Fruit fly (Drosophila melanogaster) whole organism, embryonic: Measurements from ENCODE around the gene MED25.

Experiments
- Aef1 ChIP-seq: fragments of 200-800 bp; sonication (Bioruptor generic); IDR thresholded peaks from 3 replicates; pipeline ENCODE4 v1.3.6; 2022; ENCODE audit warnings: missing biosample characterization, missing genetic modification characterization
- CG11560 ChIP-seq: fragments of 200-800 bp; sonication (Bioruptor generic); IDR thresholded peaks from 3 replicates; pipeline ENCODE4 v1.3.6; 2022; ENCODE audit warnings: missing biosample characterization, missing genetic modification characterization
- CG13424 ChIP-seq: fragments of 200-800 bp; sonication (Bioruptor generic); optimal IDR thresholded peaks from 2 replicates; lab custom pipeline; 2019; ENCODE audit warnings: missing biosample characterization, mild to moderate bottlenecking, missing genetic modification characterization, moderate library complexity
- CG13775 ChIP-seq: fragments of 200-800 bp; sonication (Bioruptor generic); optimal IDR thresholded peaks from 3 replicates; lab custom pipeline; 2017; ENCODE audit warnings: missing biosample characterization, mild to moderate bottlenecking, missing genetic modification characterization
- CG14860 ChIP-seq: fragments of 200-800 bp; sonication (Bioruptor generic); IDR thresholded peaks from 3 replicates; pipeline ENCODE4 v1.3.6; 2022; ENCODE audit warnings: missing biosample characterization, missing genetic modification characterization; ENCODE audit not compliant: partially characterized antibody
- CG17802 ChIP-seq: fragments of 200-800 bp; sonication (Bioruptor generic); optimal IDR thresholded peaks from 2 replicates; lab custom pipeline; 2018; ENCODE audit warnings: missing biosample characterization, mild to moderate bottlenecking, missing genetic modification characterization, moderate library complexity
- CG30020 ChIP-seq: fragments of 200-800 bp; optimal IDR thresholded peaks from 2 replicates; lab custom pipeline; 2019; ENCODE audit warnings: missing biosample characterization, mild to moderate bottlenecking, missing genetic modification characterization, moderate library complexity
- CG30431 ChIP-seq: fragments of 200-800 bp; sonication (Bioruptor generic); optimal IDR thresholded peaks from 2 replicates; lab custom pipeline; 2017; ENCODE audit warnings: missing biosample characterization, missing genetic modification characterization
- CG3847 ChIP-seq: fragments of 200-800 bp; sonication (Bioruptor generic); IDR thresholded peaks from 2 replicates; pipeline ENCODE4 v1.3.6; 2022; ENCODE audit warnings: missing biosample characterization, missing genetic modification characterization
- CG4404 ChIP-seq: fragments of 200-800 bp; sonication (Bioruptor generic); IDR thresholded peaks from 2 replicates; pipeline ENCODE4 v1.3.6; 2022; ENCODE audit warnings: missing biosample characterization, missing genetic modification characterization
- CG6254 ChIP-seq: fragments of 200-800 bp; sonication (Bioruptor generic); optimal IDR thresholded peaks from 3 replicates; lab custom pipeline; 2017; ENCODE audit warnings: mild to moderate bottlenecking, missing biosample characterization, missing genetic modification reagents, missing genetic modification characterization
- CG6272 ChIP-seq: fragments of 200-800 bp; sonication (Bioruptor generic); IDR thresholded peaks from 2 replicates; pipeline ENCODE4 v1.3.6; 2022; ENCODE audit warnings: missing biosample characterization, missing genetic modification characterization
- CG6654 ChIP-seq: fragments of 200-800 bp; sonication (Bioruptor generic); optimal IDR thresholded peaks from 2 replicates; lab custom pipeline; 2017; ENCODE audit warnings: missing biosample characterization, mild to moderate bottlenecking, missing genetic modification characterization
- CG6813 ChIP-seq: fragments of 200-800 bp; sonication (Bioruptor generic); optimal IDR thresholded peaks from 2 replicates; lab custom pipeline; 2017; ENCODE audit warnings: missing biosample characterization, missing genetic modification characterization, mild to moderate bottlenecking, moderate library complexity, missing genetic modification reagents
- CG7372 ChIP-seq: fragments of 200-800 bp; sonication (Bioruptor generic); IDR thresholded peaks from 2 replicates; pipeline ENCODE4 v1.3.6; 2022; ENCODE audit warnings: missing biosample characterization, missing genetic modification characterization
- CG9437 ChIP-seq: fragments of 200-800 bp; sonication (Bioruptor generic); optimal IDR thresholded peaks from 2 replicates; lab custom pipeline; 2018; ENCODE audit warnings: missing biosample characterization, mild to moderate bottlenecking, missing genetic modification characterization
- CG9817 ChIP-seq: fragments of 200-800 bp; sonication (Bioruptor generic); optimal IDR thresholded peaks from 2 replicates; lab custom pipeline; 2018; ENCODE audit warnings: missing biosample characterization, mild to moderate bottlenecking, missing genetic modification characterization, moderate library complexity
- CkIIα-i1 ChIP-seq: fragments of 200-800 bp; sonication (Bioruptor generic); IDR thresholded peaks from 2 replicates; pipeline ENCODE4 v1.3.6; 2022; ENCODE audit warnings: missing biosample characterization, missing genetic modification characterization
- Dbx ChIP-seq: fragments of 200-800 bp; sonication (Bioruptor generic); IDR thresholded peaks from 3 replicates; pipeline ENCODE4 v1.3.6; 2022; ENCODE audit warnings: missing biosample characterization, missing genetic modification characterization
- Dll ChIP-seq: fragments of 200-800 bp; sonication (Bioruptor generic); IDR thresholded peaks from 4 replicates; pipeline ENCODE4 v1.3.6; 2022; ENCODE audit warnings: missing biosample characterization, missing genetic modification characterization; ENCODE audit not compliant: partially characterized antibody
- Gug ChIP-seq: fragments of 200-800 bp; sonication (Bioruptor generic); IDR thresholded peaks from 4 replicates; pipeline ENCODE4 v1.3.6; 2022; ENCODE audit warnings: missing biosample characterization, missing genetic modification characterization
- Hr78 ChIP-seq, 2 experiments: fragments of 200-800 bp in 1 of 2; fragments of >200 bp in 1 of 2; sonication (Bioruptor generic) in 1 of 2; optimal IDR thresholded peaks; 2 replicates each; lab custom pipeline; 2017 to 2019; ENCODE audit warnings: missing biosample characterization in 2 of 2, missing genetic modification characterization in 2 of 2, mild to moderate bottlenecking in 1 of 2, moderate library complexity in 1 of 2
- Kr ChIP-seq: fragments of 200-800 bp; sonication (Bioruptor generic); optimal IDR thresholded peaks from 2 replicates; lab custom pipeline; 2017; ENCODE audit warnings: missing biosample characterization, mild to moderate bottlenecking, missing genetic modification characterization
- Lpt ChIP-seq: fragments of >200 bp; optimal IDR thresholded peaks from 2 replicates; lab custom pipeline; 2018; ENCODE audit warnings: missing biosample characterization, missing genetic modification characterization
- MESR4 ChIP-seq: fragments of 200-800 bp; sonication (Bioruptor generic); optimal IDR thresholded peaks from 2 replicates; lab custom pipeline; 2018; ENCODE audit warnings: missing biosample characterization, mild to moderate bottlenecking, missing genetic modification characterization, moderate library complexity
- Neu2 ChIP-seq: fragments of 200-800 bp; sonication (Bioruptor generic); optimal IDR thresholded peaks from 3 replicates; lab custom pipeline; 2016; ENCODE audit warnings: missing biosample characterization, missing genetic modification characterization, borderline replicate concordance
- NfI ChIP-seq: fragments of 200-800 bp; sonication (Bioruptor generic); optimal IDR thresholded peaks from 3 replicates; lab custom pipeline; 2018; ENCODE audit warnings: missing biosample characterization, mild to moderate bottlenecking, missing genetic modification characterization, moderate library complexity
- Oli ChIP-seq: fragments of 200-800 bp; sonication (Bioruptor generic); optimal IDR thresholded peaks from 2 replicates; lab custom pipeline; 2018; ENCODE audit warnings: missing biosample characterization, mild to moderate bottlenecking, missing genetic modification characterization, moderate library complexity
- Ssrp ChIP-seq: fragments of 200-800 bp; sonication (Bioruptor generic); optimal IDR thresholded peaks from 2 replicates; lab custom pipeline; 2018; ENCODE audit warnings: missing biosample characterization, mild to moderate bottlenecking, missing genetic modification characterization, moderate library complexity
- abd-A ChIP-seq: fragments of 200-800 bp; sonication (Bioruptor generic); optimal IDR thresholded peaks from 3 replicates; lab custom pipeline; 2019; ENCODE audit warnings: missing biosample characterization, mild to moderate bottlenecking, missing genetic modification characterization, moderate library complexity
- ap ChIP-seq: fragments of 200-800 bp; sonication (Bioruptor generic); IDR thresholded peaks from 2 replicates; pipeline ENCODE4 v1.3.6; 2022; ENCODE audit warnings: missing biosample characterization, missing genetic modification characterization
- bigmax ChIP-seq: fragments of 200-800 bp; sonication (Bioruptor generic); optimal IDR thresholded peaks from 2 replicates; lab custom pipeline; 2018; ENCODE audit warnings: missing biosample characterization, mild to moderate bottlenecking, missing genetic modification characterization
- btn ChIP-seq: fragments of 200-800 bp; sonication (Bioruptor generic); optimal IDR thresholded peaks from 2 replicates; lab custom pipeline; 2016; ENCODE audit warnings: missing biosample characterization, missing genetic modification characterization
- cad ChIP-seq: fragments of >200 bp; optimal IDR thresholded peaks from 2 replicates; lab custom pipeline; 2017; ENCODE audit warnings: missing biosample characterization, missing genetic modification characterization
- ci ChIP-seq: fragments of 200-800 bp; sonication (Bioruptor generic); IDR thresholded peaks from 3 replicates; pipeline ENCODE4 v1.3.6; 2022; ENCODE audit warnings: missing biosample characterization, missing genetic modification characterization
- dmrt99B ChIP-seq: fragments of 200-800 bp; sonication (Bioruptor generic); optimal IDR thresholded peaks from 2 replicates; lab custom pipeline; 2018; ENCODE audit warnings: missing biosample characterization, mild to moderate bottlenecking, missing genetic modification characterization, moderate library complexity
- ftz-f1 ChIP-seq: fragments of 200-800 bp; sonication (Bioruptor generic); optimal IDR thresholded peaks from 2 replicates; lab custom pipeline; 2016; ENCODE audit warnings: missing biosample characterization, missing genetic modification characterization
- fu2 ChIP-seq: fragments of 200-800 bp; sonication (Bioruptor generic); optimal IDR thresholded peaks from 2 replicates; lab custom pipeline; 2016; ENCODE audit warnings: missing biosample characterization, missing genetic modification characterization
- gem ChIP-seq: fragments of 200-800 bp; sonication (Bioruptor generic); optimal IDR thresholded peaks from 2 replicates; lab custom pipeline; 2019; ENCODE audit warnings: missing biosample characterization, mild to moderate bottlenecking, missing genetic modification characterization, moderate library complexity
- nerfin-2 ChIP-seq: fragments of 200-800 bp; sonication (Bioruptor generic); IDR thresholded peaks from 2 replicates; pipeline ENCODE4 v1.3.6; 2022; ENCODE audit warnings: missing biosample characterization, missing genetic modification characterization; ENCODE audit not compliant: partially characterized antibody
- nom ChIP-seq: fragments of 200-800 bp; sonication (Bioruptor generic); optimal IDR thresholded peaks from 2 replicates; lab custom pipeline; 2017; ENCODE audit warnings: missing biosample characterization, missing genetic modification characterization, mild to moderate bottlenecking, moderate library complexity, missing genetic modification reagents
- peb ChIP-seq: fragments of 200-800 bp; sonication (Bioruptor generic); IDR thresholded peaks from 2 replicates; pipeline ENCODE4 v1.3.6; 2022; ENCODE audit warnings: missing biosample characterization, missing genetic modification characterization
- pzg ChIP-seq: fragments of 200-800 bp; sonication (Bioruptor generic); optimal IDR thresholded peaks from 3 replicates; lab custom pipeline; 2018; ENCODE audit warnings: missing biosample characterization, mild to moderate bottlenecking, missing genetic modification characterization, moderate library complexity
- ro ChIP-seq: fragments of 200-800 bp; sonication (Bioruptor generic); IDR thresholded peaks from 2 replicates; pipeline ENCODE4 v1.3.6; 2022; ENCODE audit warnings: missing biosample characterization, missing genetic modification characterization
- schlank ChIP-seq: fragments of 200-800 bp; sonication (Bioruptor generic); optimal IDR thresholded peaks from 2 replicates; lab custom pipeline; 2018; ENCODE audit warnings: missing biosample characterization, mild to moderate bottlenecking, missing genetic modification characterization
- sens-2 ChIP-seq: fragments of 200-800 bp; sonication (Bioruptor generic); IDR thresholded peaks from 2 replicates; pipeline ENCODE4 v1.3.6; 2022; ENCODE audit warnings: missing biosample characterization, missing genetic modification characterization
- vnd ChIP-seq: fragments of 200-800 bp; sonication (Bioruptor generic); IDR thresholded peaks from 3 replicates; pipeline ENCODE4 v1.3.6; 2022; ENCODE audit warnings: missing biosample characterization, missing genetic modification characterization; ENCODE audit not compliant: partially characterized antibody
- wek ChIP-seq: fragments of 200-800 bp; sonication (Bioruptor generic); optimal IDR thresholded peaks from 3 replicates; lab custom pipeline; 2018; ENCODE audit warnings: missing biosample characterization, mild to moderate bottlenecking, missing genetic modification characterization, moderate library complexity

MED25 gene

DNA sequence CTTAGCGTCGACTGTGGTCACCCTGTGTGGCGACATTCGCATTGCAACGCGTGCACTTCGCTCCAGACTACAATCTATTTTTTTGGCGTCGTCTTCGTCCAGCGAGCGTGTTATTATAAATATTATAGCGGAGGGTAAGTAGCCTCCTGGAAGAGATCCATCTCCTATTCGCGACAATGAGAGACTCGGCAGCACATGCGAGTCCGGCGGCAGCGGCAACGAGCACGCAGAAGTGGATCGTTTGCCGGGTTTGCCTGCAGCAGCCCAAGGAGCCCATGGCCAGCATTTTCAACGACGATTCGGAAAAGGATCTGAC lies 23.0 kb downstream of the MED25 start, which contains the start of gene idc (continued):
- TF ChIP-seq Dll (GFP tag; lab: Robert Waterston, UW) = 0 out of 4 replicates have a peak, but pooled peaks have one; percentile 16
- TF ChIP-seq wek (GFP tag; lab: Kevin White, UChicago) = peak; percentile 93
- TF ChIP-seq CG13775 (GFP tag; lab: Kevin White, UChicago) = peak; percentile 69
- TF ChIP-seq pzg (GFP tag; lab: Kevin White, UChicago) = peak; percentile 10
- TF ChIP-seq CG30020 (tag; lab: Kevin White, UChicago) = peak; percentile 83
- peak; percentile 99 for TF ChIP-seq CG6254 (GFP tag; lab: Kevin White, UChicago)
- TF ChIP-seq ci (GFP tag; lab: Robert Waterston, UW) = peak; percentile 53; the same call in 2 of the 3 replicates
- TF ChIP-seq cad (GFP tag; lab: Kevin White, UChicago) = peak; percentile 20
- TF ChIP-seq ftz-f1 (GFP tag; lab: Kevin White, UChicago) = no peak
- peak; percentile 63 for TF ChIP-seq MESR4 (GFP tag; lab: Kevin White, UChicago)
- TF ChIP-seq CG17802 (tag; lab: Kevin White, UChicago) = peak; percentile 32
- no peak for TF ChIP-seq ap (GFP tag; lab: Robert Waterston, UW)

DNA sequence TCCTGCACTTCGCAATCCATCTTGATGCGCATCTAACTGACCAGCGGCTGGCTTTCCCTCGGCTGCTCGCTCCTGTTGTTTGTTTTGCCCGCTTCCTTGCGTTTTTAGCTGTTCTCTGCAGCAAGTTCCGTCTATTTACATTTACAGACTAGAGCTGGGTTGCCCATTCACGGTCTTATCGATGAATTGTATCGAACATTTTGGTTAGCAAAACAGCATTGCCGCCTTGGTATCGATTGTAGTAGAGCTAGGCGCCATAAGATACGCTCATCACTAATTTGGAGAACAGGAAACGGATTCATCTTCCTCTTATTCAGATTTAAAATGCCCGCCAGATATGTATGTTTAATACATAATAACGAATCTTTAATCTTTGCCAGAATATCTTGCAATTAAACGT lies 27.1 kb downstream of the MED25 start, which contains the start of gene Regnase-1:
Regnase-1 (minus strand) TSS at position 170 of the 400 bp plus-strand sequence.
- TF ChIP-seq Hr78 (GFP tag; optimal IDR thresholded peaks at IDR 0.05; lab: Kevin White, UChicago) (no peak), CG30431 (peak; percentile 54), Gug (GFP tag; lab: Robert Waterston, UW) (peak; percentile 68; the same call in 3 of the 4 replicates), CG9817 (tag; lab: Kevin White, UChicago) (peak; percentile 90), gem (peak; percentile 78), CG9437 (peak; percentile 84), Ssrp (tag; lab: Kevin White, UChicago) (peak; percentile 65), CG3847 (GFP tag; lab: Robert Waterston, UW) (peak; percentile 91), CkIIα-i1 (GFP tag; lab: Robert Waterston, UW) (peak; percentile 63; the same call in 1 of the 2 replicates), vnd (GFP tag; lab: Robert Waterston, UW) (peak; percentile 91), CG6813 (GFP tag; lab: Kevin White, UChicago) (peak; percentile 97), schlank (peak; percentile 91), sens-2 (GFP tag; lab: Robert Waterston, UW) (peak; percentile 94), NfI (GFP tag; lab: Kevin White, UChicago) (peak; percentile 97), dmrt99B (tag; lab: Kevin White, UChicago) (peak; percentile 85), CG7372 (GFP tag; lab: Robert Waterston, UW) (peak; percentile 85), CG6272 (GFP tag; lab: Robert Waterston, UW) (peak; percentile 77), ro (GFP tag; lab: Robert Waterston, UW) (no peak), bigmax (GFP tag; lab: Kevin White, UChicago) (peak; percentile 86), CG11560 (tag; lab: Robert Waterston, UW) (no peak), CG13424 (tag; lab: Kevin White, UChicago) (peak; percentile 78), nom (GFP tag; lab: Kevin White, UChicago) (peak; percentile 93), CG14860 (GFP tag; lab: Robert Waterston, UW) (peak; percentile 89), Lpt (GFP tag; lab: Kevin White, UChicago) (no peak), abd-A (tag; lab: Kevin White, UChicago) (no peak), btn (GFP tag; lab: Kevin White, UChicago) (peak; percentile 83), CG6654 (GFP tag; lab: Kevin White, UChicago) (peak; percentile 75), Aef1 (GFP tag; lab: Robert Waterston, UW) (peak; percentile 68; the same call in 2 of the 3 replicates), Oli (tag; lab: Kevin White, UChicago) (peak; percentile 76), fu2 (GFP tag; lab: Kevin White, UChicago) (peak; percentile 88), Neu2 (GFP tag; lab: Kevin White, UChicago) (peak; percentile 62), Dbx (GFP tag; lab: Robert Waterston, UW) (peak; percentile 92), Kr (GFP tag; lab: Kevin White, UChicago) (peak; percentile 36), nerfin-2 (peak; percentile 89), peb (GFP tag; lab: Robert Waterston, UW) (peak; percentile 58; the same call in 1 of the 2 replicates), CG4404 (GFP tag; lab: Robert Waterston, UW) (peak; percentile 51; the same call in 1 of the 2 replicates)
